Worm (Caenorhabditis elegans) whole organism, midembryonic: ENCODE data around the gene nlp-66.

ENCODE experiments used
- T22C8.4 ChIP-seq: fragments of 200-800 bp; sonication (Bioruptor generic); IDR thresholded peaks from 2 replicates; pipeline ENCODE4 v1.3.6; 2022; ENCODE audit warnings: missing genetic modification characterization, missing compliant biosample characterization
- cog-1 ChIP-seq: sonication (generic microtip); optimal IDR thresholded peaks from 2 replicates; lab custom pipeline; 2016; ENCODE audit warnings: missing genetic modification characterization, missing compliant biosample characterization
- flt-1 ChIP-seq: fragments of 200-800 bp; sonication (Bioruptor generic); IDR thresholded peaks from 2 replicates; pipeline ENCODE4 v1.3.6; 2022; ENCODE audit warnings: missing genetic modification characterization, missing compliant biosample characterization
- klf-2 ChIP-seq: fragments of 200-800 bp; sonication (Bioruptor generic); conservative IDR thresholded peaks from 2 replicates; pipeline ENCODE4 v1.3.6; 2022; ENCODE audit warnings: missing genetic modification reagents, missing genetic modification characterization, missing compliant biosample characterization
- med-1 ChIP-seq: sonication (generic microtip); optimal IDR thresholded peaks from 2 replicates; lab custom pipeline; 2017; ENCODE audit warnings: missing genetic modification characterization, mild to moderate bottlenecking, missing compliant biosample characterization, antibody characterized with exemption, missing genetic modification reagents; ENCODE audit not compliant: insufficient read depth
- ref-1 ChIP-seq: fragments of 200-800 bp; sonication (Bioruptor generic); conservative IDR thresholded peaks from 2 replicates; pipeline ENCODE4 v1.3.6; 2022; ENCODE audit warnings: missing genetic modification reagents, missing genetic modification characterization, missing compliant biosample characterization
- tab-1 ChIP-seq: fragments of 200-800 bp; sonication (Bioruptor generic); IDR thresholded peaks from 2 replicates; pipeline ENCODE4 v1.3.6; 2022; ENCODE audit warnings: missing genetic modification characterization, missing compliant biosample characterization
- ztf-23 ChIP-seq: fragments of 200-800 bp; sonication (Bioruptor generic); IDR thresholded peaks from 2 replicates; pipeline ENCODE4 v1.3.6; 2022; ENCODE audit warnings: missing genetic modification reagents, missing genetic modification characterization, missing compliant biosample characterization
- ztf-29 ChIP-seq: fragments of 200-800 bp; sonication (Bioruptor generic); IDR thresholded peaks from 2 replicates; pipeline ENCODE4 v1.3.6; 2022; ENCODE audit warnings: missing genetic modification reagents, missing genetic modification characterization, missing compliant biosample characterization

nlp-66 gene

DNA sequence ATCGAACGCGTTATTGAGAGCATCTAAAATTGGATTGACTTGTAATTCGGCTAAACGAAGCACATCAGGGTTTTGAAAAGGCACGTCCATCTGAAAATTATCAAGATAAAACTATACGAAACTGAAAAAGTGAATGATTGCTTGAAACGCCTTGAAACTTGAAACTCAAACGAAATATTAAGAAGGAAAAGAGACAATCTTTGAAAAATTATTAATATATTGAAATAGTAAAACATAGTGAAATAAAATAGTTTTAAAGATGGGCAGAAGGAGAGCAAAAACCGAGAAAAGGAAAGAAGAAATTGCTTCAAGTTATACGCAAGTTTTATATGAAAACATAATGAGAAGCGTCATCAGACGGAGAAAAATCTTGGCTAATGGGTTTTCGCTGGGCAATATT lies 18.5 kb downstream of the nlp-66 start, which contains the start of gene W02H3.3:
Gene W02H3.3, minus strand, starts transcription at position 101 of the 400 bp plus-strand sequence.
- TF ChIP-seq T22C8.4 (GFP tag; lab: Robert Waterston, UW), result no peak
- no peak for TF ChIP-seq ztf-23 (GFP tag; lab: Robert Waterston, UW)
- no peak for TF ChIP-seq klf-2 (GFP tag; lab: Robert Waterston, UW)
- no peak for TF ChIP-seq tab-1 (GFP tag; lab: Robert Waterston, UW)

DNA sequence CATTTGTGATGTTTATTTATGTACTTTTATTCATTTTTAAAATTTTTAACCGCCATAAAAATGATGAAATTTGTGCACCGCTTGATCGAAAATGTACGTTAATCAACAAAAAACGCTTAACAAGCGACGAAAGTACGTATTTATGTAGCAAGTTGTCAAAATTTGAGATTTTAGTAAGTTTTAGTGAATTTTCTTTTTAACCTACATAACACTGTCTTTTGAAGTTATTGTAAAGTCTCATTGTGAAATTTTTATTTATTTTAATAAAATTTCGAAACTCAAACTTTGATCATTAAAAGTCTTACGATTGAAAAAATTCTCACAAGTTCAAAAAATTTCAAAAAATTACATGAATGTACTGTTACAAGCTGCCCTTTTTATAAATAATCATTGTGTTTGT lies 19.3 kb downstream of the nlp-66 start:
- TF ChIP-seq klf-2 (GFP tag; lab: Robert Waterston, UW) (no peak), ref-1 (GFP tag; lab: Robert Waterston, UW) (no peak), cog-1 (tag; lab: Kevin White, UChicago) (no peak), ztf-23 (GFP tag; lab: Robert Waterston, UW) (no peak), T22C8.4 (GFP tag; lab: Robert Waterston, UW) (no peak), flt-1 (GFP tag; lab: Robert Waterston, UW) (no peak), med-1 (GFP tag; lab: Kevin White, UChicago) (no peak), ztf-29 (no peak), tab-1 (GFP tag; lab: Robert Waterston, UW) (no peak)

DNA sequence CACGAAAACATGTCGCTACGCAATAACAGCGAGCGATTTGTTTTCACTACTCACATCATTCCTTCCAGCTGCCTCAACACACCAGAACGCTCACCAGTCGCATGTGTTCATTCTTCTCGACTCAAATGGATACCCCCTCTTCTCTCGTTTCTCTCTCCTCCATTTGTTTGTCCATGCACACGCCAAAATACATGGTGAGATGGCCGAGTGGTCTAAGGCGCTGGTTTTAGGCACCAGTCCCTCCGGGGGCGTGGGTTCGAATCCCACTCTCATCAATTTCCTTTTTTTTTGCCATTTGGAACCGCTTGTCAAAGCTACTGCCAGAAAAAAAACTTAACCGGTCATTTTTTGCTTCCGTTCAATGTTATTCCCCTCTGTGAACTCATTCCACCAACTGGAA lies 21.1 kb downstream of the nlp-66 start:
- TF ChIP-seq tab-1 (GFP tag; lab: Robert Waterston, UW) (peak; percentile 90), klf-2 (GFP tag; lab: Robert Waterston, UW) (peak; percentile 82), ref-1 (GFP tag; lab: Robert Waterston, UW) (peak; percentile 85), T22C8.4 (GFP tag; lab: Robert Waterston, UW) (peak; percentile 86), ztf-29 (peak; percentile 79), med-1 (GFP tag; lab: Kevin White, UChicago) (peak; percentile 35), flt-1 (GFP tag; lab: Robert Waterston, UW) (peak; percentile 94), ztf-23 (GFP tag; lab: Robert Waterston, UW) (peak; percentile 86), cog-1 (tag; lab: Kevin White, UChicago) (peak; percentile 83)

DNA sequence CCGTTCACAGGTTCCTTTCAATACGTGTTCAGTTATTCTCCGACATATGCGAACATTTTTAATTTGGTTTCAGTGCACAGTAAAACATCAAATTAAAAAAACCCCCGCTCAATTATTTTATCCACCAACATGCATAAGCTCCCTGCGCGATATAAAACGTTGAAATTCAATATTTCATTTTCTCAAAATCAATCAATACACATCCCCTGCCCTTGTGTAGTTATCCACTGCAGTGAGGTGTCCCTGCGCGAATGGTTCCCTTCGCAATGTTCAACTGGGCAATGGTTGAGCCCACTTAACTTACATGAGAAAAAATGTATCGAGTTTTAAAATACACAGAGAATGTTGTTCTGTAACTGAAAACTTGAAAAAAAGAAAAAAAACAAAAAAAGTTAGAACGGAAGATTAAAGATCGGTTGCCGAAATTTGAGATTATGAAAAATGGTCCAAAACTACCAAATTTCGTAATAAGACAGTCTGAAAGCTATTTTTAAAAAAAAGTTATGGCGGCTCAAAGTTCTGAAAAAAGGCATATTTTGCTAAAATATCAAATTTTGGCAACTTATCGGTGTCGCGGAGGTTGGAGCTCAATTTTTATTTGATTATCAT lies 22.5 kb downstream of the nlp-66 start:
- TF ChIP-seq med-1 (GFP tag; lab: Kevin White, UChicago), result peak; percentile 76
- TF ChIP-seq tab-1 (GFP tag; lab: Robert Waterston, UW), result no peak; the same call in none of the 2 replicates
- peak; percentile 98 for TF ChIP-seq cog-1 (tag; lab: Kevin White, UChicago)
- TF ChIP-seq ref-1 (GFP tag; lab: Robert Waterston, UW), result no peak
- TF ChIP-seq flt-1 (GFP tag; lab: Robert Waterston, UW), result peak; percentile 90
- TF ChIP-seq ztf-23 (GFP tag; lab: Robert Waterston, UW), result peak; percentile 93
- peak; percentile 69 for TF ChIP-seq ztf-29
- TF ChIP-seq T22C8.4 (GFP tag; lab: Robert Waterston, UW), result peak; percentile 100
- peak; percentile 85 for TF ChIP-seq klf-2 (GFP tag; lab: Robert Waterston, UW)

DNA sequence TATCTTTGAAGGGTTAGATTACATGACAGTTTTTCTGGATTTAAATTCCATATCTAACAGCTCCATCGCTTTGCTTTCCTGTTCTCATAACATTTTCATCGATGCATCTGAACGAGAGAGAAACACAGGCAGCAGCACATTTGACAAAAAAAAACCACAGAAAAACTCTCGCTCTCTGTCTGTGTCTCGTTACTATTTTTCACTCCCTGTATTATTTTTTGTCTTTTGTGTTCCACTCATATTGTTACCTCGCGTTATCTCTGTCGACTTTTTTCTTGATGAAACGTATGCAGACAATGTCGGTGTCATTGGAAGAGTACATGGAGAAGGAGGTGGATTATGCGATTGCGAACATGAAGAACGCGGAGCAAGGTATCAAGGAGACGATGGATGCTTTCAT lies 27.7 kb downstream of the nlp-66 start, which contains the start of gene W04G3.11:
Gene W04G3.11, plus strand, starts transcription at position 244 of the 400 bp plus-strand sequence.
- TF ChIP-seq ref-1 (GFP tag; lab: Robert Waterston, UW) (no peak), flt-1 (GFP tag; lab: Robert Waterston, UW) (no peak), klf-2 (GFP tag; lab: Robert Waterston, UW) (no peak), cog-1 (tag; lab: Kevin White, UChicago) (no peak), T22C8.4 (GFP tag; lab: Robert Waterston, UW) (no peak), med-1 (GFP tag; lab: Kevin White, UChicago) (no peak), ztf-29 (no peak), ztf-23 (GFP tag; lab: Robert Waterston, UW) (no peak), tab-1 (GFP tag; lab: Robert Waterston, UW) (no peak)

DNA sequence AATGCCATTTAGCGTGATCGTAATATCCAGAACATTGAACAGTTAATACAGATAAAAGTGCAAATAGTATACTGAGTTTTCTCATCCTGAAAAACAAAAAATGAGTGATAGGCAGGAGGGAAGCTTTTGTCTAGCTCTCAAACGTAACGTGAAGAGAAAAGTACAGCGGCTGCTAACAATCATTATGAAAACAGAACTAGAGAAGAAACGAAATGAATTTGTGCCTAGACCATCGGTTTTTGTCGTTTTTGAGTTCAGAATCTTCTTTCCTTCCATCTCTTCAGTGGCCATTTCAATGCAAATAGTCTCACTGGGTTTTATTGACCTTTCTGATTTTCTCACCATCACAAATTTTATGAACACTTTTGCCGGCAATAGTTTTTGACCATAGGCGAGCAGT lies 31.5 kb downstream of the nlp-66 start, which contains the start of gene W04G3.7:
Gene W04G3.7, minus strand, starts transcription at position 101 of the 400 bp plus-strand sequence.
- TF ChIP-seq med-1 (GFP tag; lab: Kevin White, UChicago) (no peak), klf-2 (GFP tag; lab: Robert Waterston, UW) (no peak), ref-1 (GFP tag; lab: Robert Waterston, UW) (no peak), flt-1 (GFP tag; lab: Robert Waterston, UW) (no peak), ztf-23 (GFP tag; lab: Robert Waterston, UW) (no peak), cog-1 (tag; lab: Kevin White, UChicago) (no peak), tab-1 (GFP tag; lab: Robert Waterston, UW) (no peak), T22C8.4 (GFP tag; lab: Robert Waterston, UW) (no peak), ztf-29 (no peak)

DNA sequence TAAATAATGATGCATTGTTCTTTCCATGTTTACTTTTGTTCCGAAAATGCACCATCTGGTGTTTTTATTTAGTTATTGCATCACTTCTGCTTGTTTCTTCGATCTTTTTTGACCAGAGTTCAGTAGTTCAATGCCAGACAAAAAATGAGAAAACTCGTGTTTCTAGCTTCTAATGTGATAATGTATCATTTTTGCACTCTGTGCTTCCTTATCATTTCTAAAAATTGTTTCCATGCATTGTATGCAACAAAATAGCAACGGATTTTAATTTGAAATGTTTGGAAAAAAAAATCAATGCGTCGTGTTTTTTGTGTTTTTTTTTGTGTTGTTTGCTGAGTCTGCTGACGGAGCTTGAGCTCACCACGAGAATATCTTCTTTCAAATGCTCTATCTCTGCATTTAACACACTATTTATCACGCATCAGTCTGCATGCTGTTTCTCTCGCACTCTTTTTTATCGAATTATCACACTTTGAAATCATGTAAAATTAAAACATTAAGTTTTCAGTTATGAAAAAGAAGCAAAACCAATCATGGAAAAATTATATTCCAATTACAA lies 36.4 kb downstream of the nlp-66 start, which contains the start of gene sulp-7:
Gene sulp-7, plus strand, starts transcription at position 509 of the 559 bp plus-strand sequence.
- TF ChIP-seq ref-1 (GFP tag; lab: Robert Waterston, UW), result no peak
- no peak for TF ChIP-seq tab-1 (GFP tag; lab: Robert Waterston, UW)
- TF ChIP-seq med-1 (GFP tag; lab: Kevin White, UChicago), result no peak

DNA sequence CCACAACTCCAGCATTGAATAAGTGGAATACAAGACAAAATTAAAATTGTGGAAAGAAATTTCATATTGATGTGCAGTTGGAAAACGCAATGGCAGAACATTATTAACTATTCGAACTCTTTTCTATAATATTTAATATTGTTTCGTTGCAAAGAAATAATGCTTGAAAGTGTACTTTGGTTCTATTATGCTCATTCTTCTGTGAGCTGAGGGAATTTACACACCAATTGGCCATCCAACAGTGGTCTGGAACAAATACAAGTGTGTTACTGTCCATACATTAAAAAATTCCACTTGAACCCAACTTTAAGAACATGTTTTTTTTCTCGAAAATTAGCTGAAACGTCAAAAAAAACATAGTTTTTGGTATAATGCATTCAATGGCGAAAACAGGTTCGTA lies 37.0 kb downstream of the nlp-66 start, which contains the start of gene W04G3.13:
Gene W04G3.13, minus strand, starts transcription at position 101 of the 400 bp plus-strand sequence.
- TF ChIP-seq T22C8.4 (GFP tag; lab: Robert Waterston, UW) (no peak), ref-1 (GFP tag; lab: Robert Waterston, UW) (no peak), flt-1 (GFP tag; lab: Robert Waterston, UW) (no peak)

DNA sequence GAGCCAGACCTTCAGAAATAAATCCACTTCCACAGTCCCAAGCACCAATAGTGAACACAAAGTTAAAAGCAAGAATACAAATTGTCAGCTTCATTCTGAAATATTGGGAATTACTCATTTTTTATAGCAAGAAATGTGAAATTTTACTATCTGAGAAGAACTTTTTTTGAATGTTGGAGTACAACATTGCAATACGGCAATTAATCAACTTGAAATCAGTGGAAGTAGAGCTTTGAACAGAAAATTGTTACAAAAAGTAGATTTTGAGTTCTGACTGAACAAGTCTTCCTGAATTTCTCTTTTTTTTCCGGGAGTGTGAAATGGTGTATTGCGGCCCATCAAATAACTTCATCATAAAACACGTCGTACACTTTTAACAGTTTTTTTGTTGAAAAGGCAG lies 38.5 kb downstream of the nlp-66 start, which contains the start of gene W04G3.10:
Gene W04G3.10, minus strand, starts transcription at position 101 of the 400 bp plus-strand sequence.
- TF ChIP-seq T22C8.4 (GFP tag; lab: Robert Waterston, UW), result no peak
- no peak for TF ChIP-seq klf-2 (GFP tag; lab: Robert Waterston, UW)
- no peak for TF ChIP-seq ztf-29
- no peak for TF ChIP-seq ref-1 (GFP tag; lab: Robert Waterston, UW)
- TF ChIP-seq cog-1 (tag; lab: Kevin White, UChicago), result no peak
- no peak for TF ChIP-seq flt-1 (GFP tag; lab: Robert Waterston, UW)
- TF ChIP-seq tab-1 (GFP tag; lab: Robert Waterston, UW), result no peak
- TF ChIP-seq med-1 (GFP tag; lab: Kevin White, UChicago), result no peak
- no peak for TF ChIP-seq ztf-23 (GFP tag; lab: Robert Waterston, UW)
